Worm (Caenorhabditis elegans) whole organism, L1 larva: ENCODE data around the gene F57G9.3.

Experiments
- C04F5.9 ChIP-seq: sonication (generic microtip); optimal IDR thresholded peaks from 2 replicates; lab custom pipeline; 2016; ENCODE audit warnings: missing genetic modification characterization, missing compliant biosample characterization
- C34B4.2 ChIP-seq: sonication (generic microtip); optimal IDR thresholded peaks from 2 replicates; lab custom pipeline; 2017; ENCODE audit warnings: mild to moderate bottlenecking, missing genetic modification characterization, missing compliant biosample characterization
- Y116A8C.19 ChIP-seq: sonication (generic microtip); optimal IDR thresholded peaks from 2 replicates; lab custom pipeline; 2016; ENCODE audit warnings: missing compliant biosample characterization, missing genetic modification characterization, borderline replicate concordance
- aha-1 ChIP-seq: fragments of 150-350 bp; optimal IDR thresholded peaks from 2 replicates; lab custom pipeline; 2014; ENCODE audit warnings: missing biosample characterization, missing genetic modification characterization
- blmp-1 ChIP-seq: fragments of 150-350 bp; optimal IDR thresholded peaks from 2 replicates; lab custom pipeline; 2014; ENCODE audit warnings: missing biosample characterization, missing genetic modification characterization
- ceh-88 ChIP-seq: fragments of 200-800 bp; sonication (Bioruptor generic); IDR thresholded peaks from 2 replicates; pipeline ENCODE4 v1.3.6; 2022; ENCODE audit warnings: missing genetic modification characterization, missing compliant biosample characterization
- efl-1 ChIP-seq, 4 experiments: fragments of 150-350 bp; optimal IDR thresholded peaks in 3 of 4; peaks in 1 of 4; 1 replicate in 1 of 4; 2 replicates in 3 of 4; lab custom pipeline; 2014; ENCODE audit warnings: missing biosample characterization in 2 of 4, missing genetic modification characterization in 2 of 4, missing genetic modification reagents in 2 of 4
- egl-27 ChIP-seq, 2 experiments: fragments of 150-350 bp in 1 of 2; sonication (generic microtip); optimal IDR thresholded peaks; 3 replicates each; lab custom pipeline; 2017 to 2018; ENCODE audit warnings: missing biosample characterization in 2 of 2, missing genetic modification characterization in 2 of 2, missing genetic modification reagents in 2 of 2
- elt-2 ChIP-seq: sonication (generic microtip); optimal IDR thresholded peaks from 2 replicates; lab custom pipeline; 2016; ENCODE audit warnings: missing genetic modification characterization, mild to moderate bottlenecking, inconsistent platforms, missing compliant biosample characterization, missing genetic modification reagents
- elt-3 ChIP-seq, 6 experiments: fragments of 150-350 bp in 1 of 6; sonication (generic microtip); optimal IDR thresholded peaks; 2 replicates each; lab custom pipeline; 2017 to 2018; ENCODE audit warnings: missing biosample characterization in 6 of 6, missing genetic modification characterization in 6 of 6, inconsistent platforms in 1 of 6
- ets-5 ChIP-seq: fragments of 200-800 bp; sonication (Bioruptor generic); IDR thresholded peaks from 2 replicates; pipeline ENCODE4 v1.3.6; 2022; ENCODE audit warnings: missing genetic modification characterization, missing compliant biosample characterization
- fkh-10 ChIP-seq: sonication (generic microtip); optimal IDR thresholded peaks from 2 replicates; lab custom pipeline; 2017; ENCODE audit warnings: missing biosample characterization, missing genetic modification reagents, missing genetic modification characterization
- fkh-4 ChIP-seq: sonication (generic microtip); optimal IDR thresholded peaks from 2 replicates; lab custom pipeline; 2016; ENCODE audit warnings: missing compliant biosample characterization, missing genetic modification characterization, borderline replicate concordance
- fkh-8 ChIP-seq: sonication (generic microtip); optimal IDR thresholded peaks from 2 replicates; lab custom pipeline; 2016; ENCODE audit warnings: mild to moderate bottlenecking, missing genetic modification characterization, missing compliant biosample characterization
- hlh-4 ChIP-seq: sonication (generic microtip); optimal IDR thresholded peaks from 2 replicates; lab custom pipeline; 2016; ENCODE audit warnings: mild to moderate bottlenecking, missing genetic modification characterization, missing compliant biosample characterization
- hpl-2 ChIP-seq: fragments of 150-350 bp; optimal IDR thresholded peaks from 2 replicates; lab custom pipeline; 2014; ENCODE audit warnings: missing biosample characterization, missing genetic modification reagents, missing genetic modification characterization
- lin-35 ChIP-seq, 2 experiments: fragments of 150-350 bp; optimal IDR thresholded peaks; 2 replicates each; lab custom pipeline; 2014; ENCODE audit warnings: missing biosample characterization in 2 of 2, missing genetic modification characterization in 2 of 2, missing genetic modification reagents in 2 of 2
- lin-39 ChIP-seq: fragments of 150-350 bp; optimal IDR thresholded peaks from 2 replicates; lab custom pipeline; 2014; ENCODE audit warnings: missing biosample characterization, missing genetic modification reagents, missing genetic modification characterization
- lsy-2 ChIP-seq, 2 experiments: fragments of 150-350 bp; optimal IDR thresholded peaks; 2 replicates each; lab custom pipeline; 2014; ENCODE audit warnings: missing biosample characterization in 2 of 2, missing genetic modification characterization in 2 of 2
- mdl-1 ChIP-seq, 2 experiments: fragments of 150-350 bp; optimal IDR thresholded peaks; 2 replicates each; lab custom pipeline; 2014 to 2017; ENCODE audit warnings: missing biosample characterization in 2 of 2, missing genetic modification characterization in 2 of 2, inconsistent platforms in 1 of 2
- mef-2 ChIP-seq: fragments of 150-350 bp; optimal IDR thresholded peaks from 2 replicates; lab custom pipeline; 2014; ENCODE audit warnings: missing biosample characterization, missing genetic modification characterization
- nhr-20 ChIP-seq: sonication (generic microtip); optimal IDR thresholded peaks from 2 replicates; lab custom pipeline; 2016; ENCODE audit warnings: mild to moderate bottlenecking, missing genetic modification characterization, missing compliant biosample characterization
- nhr-47 ChIP-seq: sonication (generic microtip); optimal IDR thresholded peaks from 2 replicates; lab custom pipeline; 2016; ENCODE audit warnings: mild to moderate bottlenecking, missing genetic modification characterization, moderate library complexity, missing compliant biosample characterization
- nhr-76 ChIP-seq: sonication (generic microtip); optimal IDR thresholded peaks from 2 replicates; lab custom pipeline; 2017; ENCODE audit warnings: missing biosample characterization, missing genetic modification characterization
- nhr-77 ChIP-seq: fragments of 150-350 bp; optimal IDR thresholded peaks from 2 replicates; lab custom pipeline; 2014; ENCODE audit warnings: missing biosample characterization, missing genetic modification characterization
- nhr-85 ChIP-seq: sonication (generic microtip); peaks from one replicate; lab custom pipeline; 2016; ENCODE audit warnings: missing genetic modification characterization, inconsistent platforms, missing compliant biosample characterization
- nhr-90 ChIP-seq: sonication (generic microtip); optimal IDR thresholded peaks from 2 replicates; lab custom pipeline; 2016; ENCODE audit warnings: mild to moderate bottlenecking, missing genetic modification characterization, missing compliant biosample characterization; ENCODE audit not compliant: poor library complexity
- pqm-1 ChIP-seq: sonication (generic microtip); optimal IDR thresholded peaks from 3 replicates; lab custom pipeline; 2017; ENCODE audit warnings: missing biosample characterization, missing genetic modification characterization
- skn-1 ChIP-seq: fragments of 150-350 bp; optimal IDR thresholded peaks from 2 replicates; lab custom pipeline; 2014; ENCODE audit warnings: missing biosample characterization, missing genetic modification characterization
- snu-23 ChIP-seq: sonication (generic microtip); optimal IDR thresholded peaks from 2 replicates; lab custom pipeline; 2016; ENCODE audit warnings: missing genetic modification characterization, missing compliant biosample characterization
- tlp-1 ChIP-seq: fragments of 150-350 bp; optimal IDR thresholded peaks from 2 replicates; lab custom pipeline; 2014; ENCODE audit warnings: missing biosample characterization, missing genetic modification characterization
- unc-130 ChIP-seq: fragments of 150-350 bp; optimal IDR thresholded peaks from 2 replicates; lab custom pipeline; 2017; ENCODE audit warnings: missing biosample characterization, missing genetic modification characterization, inconsistent platforms
- unc-98 ChIP-seq: fragments of 200-800 bp; sonication (Bioruptor generic); IDR thresholded peaks from 2 replicates; pipeline ENCODE4 v1.3.6; 2022; ENCODE audit warnings: missing genetic modification characterization, missing compliant biosample characterization
- xbp-1 ChIP-seq: sonication (generic microtip); optimal IDR thresholded peaks from 2 replicates; lab custom pipeline; 2016; ENCODE audit warnings: missing genetic modification characterization, missing compliant biosample characterization

F57G9.3 gene

DNA sequence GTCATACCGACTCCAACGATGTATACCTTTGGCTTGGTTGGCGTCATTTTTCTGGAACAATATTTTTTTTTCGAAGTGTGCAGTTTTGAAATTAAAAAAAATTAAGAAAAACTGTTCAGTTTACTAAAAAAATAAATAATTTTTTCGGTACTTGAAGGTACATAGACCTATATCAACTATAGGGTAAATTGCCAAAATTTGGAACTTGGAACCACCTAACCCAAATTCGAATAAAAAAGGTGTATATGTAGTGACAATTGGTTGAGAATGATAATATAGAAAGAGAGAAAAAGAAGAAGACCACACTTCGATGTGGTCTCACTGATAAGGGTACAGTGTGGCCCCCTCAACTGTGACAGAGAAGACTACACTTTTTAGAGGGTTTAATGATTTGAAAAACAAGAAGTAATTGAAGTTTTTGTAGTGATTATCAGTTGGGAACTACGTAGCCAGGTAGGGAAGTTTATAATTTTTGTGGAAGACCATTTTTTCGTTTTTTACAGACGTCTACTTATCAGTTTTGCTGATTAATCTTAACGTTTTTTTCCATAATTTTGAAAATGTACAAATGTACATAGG, 15.7 kb upstream of the F57G9.3 start, which contains the start of gene daf-22:
TSS of gene daf-22 (minus strand) at position 51 of the 579 bp plus-strand sequence.
- peak; percentile 84 for TF ChIP-seq elt-2
- TF ChIP-seq nhr-85 (tag; lab: Kevin White, UChicago), result no peak
- peak; percentile 75 for TF ChIP-seq nhr-20
- TF ChIP-seq snu-23 (GFP tag; lab: Kevin White, UChicago), result peak; percentile 3
- TF ChIP-seq tlp-1, result no peak
- TF ChIP-seq egl-27 (tag; optimal IDR thresholded peaks at IDR 0.05; lab: Kevin White, UChicago), result no peak
- TF ChIP-seq efl-1 (optimal IDR thresholded peaks at IDR 0.05; lab: Kevin White, UChicago), result no peak
- TF ChIP-seq efl-1 (GFP tag; optimal IDR thresholded peaks at IDR 0.05 in 1 of 2; lab: Kevin White, UChicago), result peak in 1 of 2 experiments; percentile 80
- no peak for TF ChIP-seq hlh-4 (tag; lab: Kevin White, UChicago)
- TF ChIP-seq nhr-90, result peak; percentile 5
- peak in 3 of 6 experiments; percentile 25 to 74 (median 45) for TF ChIP-seq elt-3 (tag; optimal IDR thresholded peaks at IDR 0.05; lab: Kevin White, UChicago)
- TF ChIP-seq blmp-1 (tag; lab: Kevin White, UChicago), result peak; percentile 5
- peak in 1 of 2 experiments; percentile 41 for TF ChIP-seq lin-35 (GFP tag; optimal IDR thresholded peaks at IDR 0.05; lab: Kevin White, UChicago)
- peak; percentile 15 for TF ChIP-seq hpl-2 (GFP tag; lab: Kevin White, UChicago)
- TF ChIP-seq aha-1 (tag; lab: Kevin White, UChicago), result no peak
- no peak for TF ChIP-seq Y116A8C.19 (tag; lab: Kevin White, UChicago)
- TF ChIP-seq, all 84 proteins: peak for 9

DNA sequence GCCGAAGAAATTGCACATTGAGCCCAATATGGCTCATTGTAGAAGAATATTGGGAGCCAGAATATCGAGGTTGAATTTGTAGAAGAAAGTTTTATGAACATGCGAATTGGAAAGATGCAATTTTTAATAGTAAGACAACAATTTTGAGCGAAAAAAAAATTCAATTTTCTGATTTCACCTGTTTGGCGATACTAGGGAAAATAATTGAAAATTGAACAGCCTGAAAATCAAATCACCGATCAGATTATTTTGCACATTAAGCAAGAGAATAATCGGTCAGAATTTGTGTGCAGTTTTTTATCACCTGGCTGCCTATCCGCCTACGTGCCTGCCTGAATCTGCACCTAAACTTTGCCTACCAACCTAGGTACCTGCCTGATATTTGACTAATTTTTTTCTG, 10.5 kb upstream of the F57G9.3 start, which contains the start of gene sre-26:
TSS of gene sre-26 (minus strand) at position 101 of the 400 bp plus-strand sequence.
- TF ChIP-seq mdl-1 (tag; optimal IDR thresholded peaks at IDR 0.05; lab: Kevin White, UChicago) (no peak), ets-5 (no peak), unc-98 (GFP tag; lab: Robert Waterston, UW) (no peak), fkh-10 (no peak), C34B4.2 (tag; lab: Kevin White, UChicago) (no peak), lsy-2 (tag; optimal IDR thresholded peaks at IDR 0.05; lab: Kevin White, UChicago) (no peak), mef-2 (tag; lab: Kevin White, UChicago) (no peak), unc-130 (tag; lab: Kevin White, UChicago) (no peak), ceh-88 (GFP tag; lab: Robert Waterston, UW) (no peak), pqm-1 (tag; lab: Kevin White, UChicago) (no peak), lin-39 (tag; lab: Kevin White, UChicago) (no peak)

ce11 chrII:12417996-12418395, 8.0 kb upstream of the F57G9.3 start:
- TF ChIP-seq fkh-8 (tag; lab: Kevin White, UChicago), result peak; percentile 68
- TF ChIP-seq hlh-4 (tag; lab: Kevin White, UChicago), result peak; percentile 99
- TF ChIP-seq nhr-77, result no peak
- TF ChIP-seq aha-1 (tag; lab: Kevin White, UChicago), result no peak
- TF ChIP-seq efl-1 (optimal IDR thresholded peaks at IDR 0.05; lab: Kevin White, UChicago), result no peak
- no peak for TF ChIP-seq efl-1 (GFP tag; optimal IDR thresholded peaks at IDR 0.05 in 1 of 2; lab: Kevin White, UChicago)
- TF ChIP-seq xbp-1, result no peak
- TF ChIP-seq nhr-47 (tag; lab: Kevin White, UChicago), result peak; percentile 46
- no peak for TF ChIP-seq skn-1 (tag; lab: Kevin White, UChicago)
- no peak for TF ChIP-seq fkh-4
- TF ChIP-seq C04F5.9 (tag; lab: Kevin White, UChicago), result no peak

DNA sequence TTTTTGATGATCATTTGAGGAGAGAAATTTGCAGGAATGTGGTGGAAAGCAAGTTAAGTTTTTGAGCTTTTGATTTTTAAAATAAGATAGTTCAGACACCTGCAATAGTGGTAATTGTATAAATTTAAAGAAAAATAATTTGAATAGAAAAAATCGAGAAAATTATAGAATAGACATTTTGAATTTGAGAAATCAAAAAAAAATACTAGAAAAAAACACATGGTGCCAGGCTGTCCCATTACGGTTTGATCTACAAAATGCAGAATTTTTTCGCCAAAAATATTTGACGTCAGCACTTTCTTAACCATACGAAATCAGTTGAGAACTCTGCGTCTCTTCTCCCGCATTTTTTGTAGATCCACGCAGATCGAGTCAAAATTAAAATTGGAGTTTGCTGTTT, 7.5 kb upstream of the F57G9.3 start, which contains the start of gene sre-27:
TSS of gene sre-27 (minus strand) at position 101 of the 400 bp plus-strand sequence.
- TF ChIP-seq nhr-76 (tag; lab: Kevin White, UChicago), result no peak
- TF ChIP-seq lin-35 (GFP tag; optimal IDR thresholded peaks at IDR 0.05; lab: Kevin White, UChicago), result no peak
- TF ChIP-seq nhr-90, result no peak
- TF ChIP-seq, all 84 proteins: peak for 0
